Worm (Caenorhabditis elegans) whole organism, young adult: Measurements from ENCODE around the gene F07H5.10.

Source experiments
- B0035.1 ChIP-seq: sonication (generic microtip); optimal IDR thresholded peaks from 2 replicates; lab custom pipeline; 2016; ENCODE audit warnings: missing genetic modification characterization, mild to moderate bottlenecking, missing compliant biosample characterization, missing genotype, missing genetic modification reagents
- B0261.1 ChIP-seq: sonication (generic microtip); optimal IDR thresholded peaks from 2 replicates; lab custom pipeline; 2016; ENCODE audit warnings: mild to moderate bottlenecking, missing genetic modification characterization, moderate library complexity, missing compliant biosample characterization
- B0336.3 ChIP-seq: fragments of 200-800 bp; sonication (Bioruptor generic); IDR thresholded peaks from 2 replicates; pipeline ENCODE4 v1.3.6; 2022; ENCODE audit warnings: missing genetic modification characterization, missing compliant biosample characterization
- F22D6.2 ChIP-seq: sonication (generic microtip); optimal IDR thresholded peaks from 2 replicates; lab custom pipeline; 2016; ENCODE audit warnings: mild to moderate bottlenecking, missing genetic modification characterization, missing compliant biosample characterization
- F49E8.2 ChIP-seq: sonication (generic microtip); optimal IDR thresholded peaks from 3 replicates; lab custom pipeline; 2017; ENCODE audit warnings: missing genetic modification characterization, mild to moderate bottlenecking, missing compliant biosample characterization, antibody characterized with exemption, moderate library complexity; ENCODE audit not compliant: insufficient read depth
- ama-1 ChIP-seq, 3 experiments: fragments of 150-350 bp in 1 of 3; sonication (generic microtip) in 2 of 3; optimal IDR thresholded peaks; 2 replicates each; lab custom pipeline; 2014 to 2018; ENCODE audit warnings: missing biosample characterization in 2 of 3, missing genetic modification characterization in 2 of 3, missing genetic modification reagents in 2 of 3
- die-1 ChIP-seq: sonication (generic microtip); optimal IDR thresholded peaks from 2 replicates; lab custom pipeline; 2016; ENCODE audit warnings: missing genotype, mild to moderate bottlenecking, missing genetic modification characterization, missing compliant biosample characterization
- efl-1 ChIP-seq: fragments of 150-350 bp; optimal IDR thresholded peaks from 2 replicates; lab custom pipeline; 2014; ENCODE audit warnings: missing biosample characterization, missing genetic modification reagents, missing genetic modification characterization
- lsl-1 ChIP-seq: fragments of 200-800 bp; sonication (Bioruptor generic); optimal IDR thresholded peaks from 2 replicates; lab custom pipeline; 2018; ENCODE audit warnings: mild to moderate bottlenecking, missing genetic modification characterization, moderate library complexity, missing compliant biosample characterization
- rcor-1 ChIP-seq: fragments of 200-800 bp; sonication (Bioruptor generic); IDR thresholded peaks from 2 replicates; pipeline ENCODE4 v1.3.6; 2022; ENCODE audit warnings: missing genetic modification reagents, missing genetic modification characterization, missing compliant biosample characterization
- unc-62 ChIP-seq: fragments of 150-350 bp; optimal IDR thresholded peaks from 2 replicates; lab custom pipeline; 2014; ENCODE audit warnings: missing biosample characterization, missing genetic modification reagents, missing genetic modification characterization
- xnd-1 ChIP-seq: sonication (generic microtip); optimal IDR thresholded peaks from 2 replicates; lab custom pipeline; 2016; ENCODE audit warnings: missing genotype, missing genetic modification reagents, missing genetic modification characterization, missing compliant biosample characterization
- ztf-25 ChIP-seq: fragments of 200-800 bp; sonication (Bioruptor generic); IDR thresholded peaks from 2 replicates; pipeline ENCODE4 v1.3.6; 2022; ENCODE audit warnings: missing genetic modification reagents, missing genetic modification characterization, missing compliant biosample characterization
- ztf-3 ChIP-seq: fragments of 200-800 bp; sonication (Bioruptor generic); optimal IDR thresholded peaks from 2 replicates; lab custom pipeline; 2018; ENCODE audit warnings: mild to moderate bottlenecking, missing genetic modification characterization, missing compliant biosample characterization

ce11 chrII:8829189-8829588, 20.8 kb upstream of the F07H5.10 start, which contains the start of gene F46C5.2:
- no peak for TF ChIP-seq ztf-3 (GFP tag; lab: Kevin White, UChicago)
- no peak for TF ChIP-seq F49E8.2 (tag; lab: Kevin White, UChicago)
- no peak for TF ChIP-seq xnd-1
- no peak for TF ChIP-seq B0336.3 (GFP tag; lab: Robert Waterston, UW)
- no peak for TF ChIP-seq ama-1 (optimal IDR thresholded peaks at IDR 0.05; lab: Kevin White, UChicago)
- no peak for TF ChIP-seq ama-1 (GFP tag; optimal IDR thresholded peaks at IDR 0.05; lab: Kevin White, UChicago)
- no peak for TF ChIP-seq efl-1
- TF ChIP-seq B0035.1 = no peak
- no peak for TF ChIP-seq rcor-1 (GFP tag; lab: Robert Waterston, UW)
- no peak for TF ChIP-seq die-1
- TF ChIP-seq ztf-25 (GFP tag; lab: Robert Waterston, UW) = no peak
- TF ChIP-seq lsl-1 = no peak
- TF ChIP-seq B0261.1 (tag; lab: Kevin White, UChicago) = no peak
- no peak for TF ChIP-seq unc-62 (GFP tag; lab: Kevin White, UChicago)
- no peak for TF ChIP-seq F22D6.2 (tag; lab: Kevin White, UChicago)
